Fruit fly (Drosophila melanogaster) whole organism, prepupa: ENCODE results near the gene CG13454.
A peak's percentile ranks its signal among the peaks of the same experiment; 100 is the strongest.

ENCODE experiments used
- CG10669 ChIP-seq: fragments of 200-800 bp; sonication (Bioruptor generic); optimal IDR thresholded peaks from 3 replicates; lab custom pipeline; 2018; ENCODE audit warnings: missing biosample characterization, mild to moderate bottlenecking, missing genetic modification characterization, moderate library complexity
- CG11762 ChIP-seq: fragments of 200-800 bp; sonication (Bioruptor generic); optimal IDR thresholded peaks from 3 replicates; lab custom pipeline; 2016; ENCODE audit warnings: missing biosample characterization, missing genetic modification characterization; ENCODE audit not compliant: insufficient read depth
- CG1621 ChIP-seq: fragments of 200-800 bp; sonication (Bioruptor generic); optimal IDR thresholded peaks from 3 replicates; lab custom pipeline; 2018; ENCODE audit warnings: missing biosample characterization, mild to moderate bottlenecking, missing genetic modification characterization
- CG34406 ChIP-seq: fragments of 200-800 bp; sonication (Bioruptor generic); optimal IDR thresholded peaks from 3 replicates; lab custom pipeline; 2016; ENCODE audit warnings: missing biosample characterization, missing genetic modification characterization
- CG6792 ChIP-seq: fragments of 200-800 bp; sonication (Bioruptor generic); optimal IDR thresholded peaks from 3 replicates; lab custom pipeline; 2016; ENCODE audit warnings: missing biosample characterization, missing genetic modification characterization
- CG6854 ChIP-seq: fragments of 200-800 bp; sonication (Bioruptor generic); optimal IDR thresholded peaks from 2 replicates; lab custom pipeline; 2017; ENCODE audit warnings: missing biosample characterization, mild to moderate bottlenecking, missing genetic modification characterization
- CG7368 ChIP-seq: fragments of 200-800 bp; sonication (Bioruptor generic); optimal IDR thresholded peaks from 3 replicates; lab custom pipeline; 2016; ENCODE audit warnings: missing biosample characterization, missing genetic modification characterization
- CG8119 ChIP-seq: fragments of 200-800 bp; sonication (Bioruptor generic); IDR thresholded peaks from 3 replicates; pipeline ENCODE4 v1.3.6; 2022; ENCODE audit warnings: missing biosample characterization, missing genetic modification characterization
- CG8319 ChIP-seq: fragments of 200-800 bp; sonication (Bioruptor generic); optimal IDR thresholded peaks from 3 replicates; lab custom pipeline; 2016; ENCODE audit warnings: missing biosample characterization, missing genetic modification characterization
- CG9139 ChIP-seq: fragments of 200-800 bp; sonication (Bioruptor generic); optimal IDR thresholded peaks from 3 replicates; lab custom pipeline; 2017; ENCODE audit warnings: missing biosample characterization, mild to moderate bottlenecking, missing genetic modification characterization
- Eip78C ChIP-seq: fragments of 200-800 bp; sonication (Bioruptor generic); peaks from one replicate; lab custom pipeline; 2016; ENCODE audit warnings: missing biosample characterization, missing genetic modification characterization
- Gug ChIP-seq: fragments of 200-800 bp; sonication (Bioruptor generic); IDR thresholded peaks from 2 replicates; pipeline ENCODE4 v1.3.6; 2022; ENCODE audit warnings: missing biosample characterization, missing genetic modification characterization
- Hr38 ChIP-seq: sonication (Bioruptor generic); optimal IDR thresholded peaks from 2 replicates; lab custom pipeline; 2016; ENCODE audit warnings: missing biosample characterization, missing genetic modification characterization
- Hr39 ChIP-seq: fragments of 200-800 bp; sonication (Bioruptor generic); optimal IDR thresholded peaks from 2 replicates; lab custom pipeline; 2016; ENCODE audit warnings: missing biosample characterization, missing genetic modification characterization
- Hr4 ChIP-seq: fragments of 200-800 bp; sonication (Bioruptor generic); optimal IDR thresholded peaks from 3 replicates; lab custom pipeline; 2016; ENCODE audit warnings: missing biosample characterization, missing genetic modification characterization
- Lpt ChIP-seq: fragments of 200-800 bp; sonication (Bioruptor generic); optimal IDR thresholded peaks from 3 replicates; lab custom pipeline; 2016; ENCODE audit warnings: missing biosample characterization, missing genetic modification characterization
- Met ChIP-seq: fragments of 200-800 bp; sonication (Bioruptor generic); optimal IDR thresholded peaks from 3 replicates; lab custom pipeline; 2016; ENCODE audit warnings: missing biosample characterization, missing genetic modification characterization
- Smox ChIP-seq: fragments of 200-800 bp; sonication (Bioruptor generic); optimal IDR thresholded peaks from 3 replicates; lab custom pipeline; 2016; ENCODE audit warnings: missing biosample characterization, missing genetic modification characterization
- Sox102F ChIP-seq: fragments of 200-800 bp; sonication (Bioruptor generic); optimal IDR thresholded peaks from 2 replicates; lab custom pipeline; 2016; ENCODE audit warnings: missing biosample characterization, mild to moderate bottlenecking, missing genetic modification characterization
- Sox14 ChIP-seq: fragments of 200-800 bp; sonication (Bioruptor generic); optimal IDR thresholded peaks from 3 replicates; lab custom pipeline; 2016; ENCODE audit warnings: missing biosample characterization, missing genetic modification characterization
- Sox15 ChIP-seq: fragments of 200-800 bp; sonication (Bioruptor generic); optimal IDR thresholded peaks from 3 replicates; lab custom pipeline; 2016; ENCODE audit warnings: missing biosample characterization, missing genetic modification characterization
- cyc ChIP-seq: fragments of 200-800 bp; sonication (Bioruptor generic); optimal IDR thresholded peaks from 3 replicates; lab custom pipeline; 2016; ENCODE audit warnings: missing biosample characterization, missing genetic modification characterization
- fd85E ChIP-seq: fragments of 200-800 bp; sonication (Bioruptor generic); optimal IDR thresholded peaks from 3 replicates; lab custom pipeline; 2016; ENCODE audit warnings: missing biosample characterization, missing genetic modification characterization
- lz ChIP-seq: fragments of 200-800 bp; sonication (Bioruptor generic); optimal IDR thresholded peaks from 3 replicates; lab custom pipeline; 2016; ENCODE audit warnings: missing biosample characterization, missing genetic modification characterization
- pdm3 ChIP-seq: fragments of 200-800 bp; sonication (Bioruptor generic); optimal IDR thresholded peaks from 3 replicates; lab custom pipeline; 2016; ENCODE audit warnings: missing biosample characterization, missing genetic modification characterization
- spab ChIP-seq: fragments of 200-800 bp; sonication (Bioruptor generic); optimal IDR thresholded peaks from 2 replicates; lab custom pipeline; 2017; ENCODE audit warnings: missing biosample characterization, mild to moderate bottlenecking, missing genetic modification characterization, missing genetic modification reagents
- ss ChIP-seq, 2 experiments: fragments of 200-800 bp; sonication (Bioruptor generic); optimal IDR thresholded peaks; 2 replicates in 1 of 2; 3 replicates in 1 of 2; lab custom pipeline; 2017 to 2018; ENCODE audit warnings: mild to moderate bottlenecking in 2 of 2, missing biosample characterization in 2 of 2, missing genetic modification characterization in 2 of 2, moderate library complexity in 1 of 2
- svp ChIP-seq: fragments of 200-800 bp; sonication (Bioruptor generic); peaks from one replicate; lab custom pipeline; 2016; ENCODE audit warnings: missing biosample characterization, missing genetic modification characterization
- topi ChIP-seq: fragments of 200-800 bp; sonication (Bioruptor generic); optimal IDR thresholded peaks from 3 replicates; lab custom pipeline; 2016; ENCODE audit warnings: missing biosample characterization, missing genetic modification characterization
- vri ChIP-seq: fragments of 200-800 bp; sonication (Bioruptor generic); optimal IDR thresholded peaks from 3 replicates; lab custom pipeline; 2016; ENCODE audit warnings: missing biosample characterization, mild to moderate bottlenecking, missing genetic modification characterization

The CG13454 gene

DNA sequence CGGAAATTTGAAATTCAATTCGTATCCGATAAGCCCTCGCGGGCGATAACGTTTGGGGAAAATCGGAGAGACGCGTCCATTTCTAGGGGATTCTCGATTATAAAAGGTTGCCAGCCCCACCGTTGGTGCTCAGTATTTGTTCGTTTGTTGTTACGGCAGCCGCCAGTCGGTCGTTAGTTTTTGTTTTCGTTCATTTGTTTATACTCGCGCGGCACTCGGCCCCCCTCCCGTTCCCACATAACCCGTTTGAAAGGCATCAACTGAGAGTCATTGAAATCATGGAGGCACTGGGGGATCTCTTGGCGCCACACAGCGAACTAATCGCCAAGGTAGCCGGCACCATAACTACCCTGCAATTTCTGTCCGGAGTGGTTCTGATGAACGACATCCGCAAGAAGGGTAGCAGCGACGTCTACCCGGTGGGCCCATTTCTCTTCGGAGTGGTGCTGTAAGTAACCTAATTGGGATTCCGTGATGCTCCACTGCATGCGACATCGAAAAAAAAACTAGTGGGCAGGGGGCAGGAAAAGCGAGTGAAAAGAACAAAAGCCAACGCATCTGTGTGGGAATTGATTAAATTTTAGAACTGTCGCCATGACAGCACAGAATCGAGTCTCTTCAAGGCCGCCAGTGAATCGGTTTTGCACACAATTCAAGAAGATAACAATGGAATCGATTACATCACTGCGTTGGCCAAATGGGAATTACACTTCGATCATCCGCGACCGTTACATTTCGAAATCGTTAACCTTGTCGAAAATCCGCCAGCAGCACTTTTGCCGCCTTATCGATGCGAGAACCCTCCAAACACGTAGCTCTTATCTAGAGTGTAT lies 15.8 kb downstream of the CG13454 start, which contains the start of gene CG7272 (continued):
- TF ChIP-seq spab (GFP tag; lab: Kevin White, UChicago) (no peak), Hr39 (GFP tag; lab: Kevin White, UChicago) (no peak), fd85E (no peak), ss (GFP tag; optimal IDR thresholded peaks at IDR 0.05; lab: Kevin White, UChicago) (no peak), Sox102F (GFP tag; lab: Kevin White, UChicago) (no peak), Eip78C (peak; percentile 68), Smox (no peak), CG8119 (peak; percentile 25; the same call in 1 of the 3 replicates), lz (no peak), Gug (GFP tag; lab: Robert Waterston, UW) (no peak), CG1621 (no peak), Hr38 (GFP tag; lab: Kevin White, UChicago) (no peak), Sox14 (GFP tag; lab: Kevin White, UChicago) (peak; percentile 60), Sox15 (GFP tag; lab: Kevin White, UChicago) (no peak), CG6792 (no peak), CG6854 (no peak), CG10669 (GFP tag; lab: Kevin White, UChicago) (no peak)

DNA sequence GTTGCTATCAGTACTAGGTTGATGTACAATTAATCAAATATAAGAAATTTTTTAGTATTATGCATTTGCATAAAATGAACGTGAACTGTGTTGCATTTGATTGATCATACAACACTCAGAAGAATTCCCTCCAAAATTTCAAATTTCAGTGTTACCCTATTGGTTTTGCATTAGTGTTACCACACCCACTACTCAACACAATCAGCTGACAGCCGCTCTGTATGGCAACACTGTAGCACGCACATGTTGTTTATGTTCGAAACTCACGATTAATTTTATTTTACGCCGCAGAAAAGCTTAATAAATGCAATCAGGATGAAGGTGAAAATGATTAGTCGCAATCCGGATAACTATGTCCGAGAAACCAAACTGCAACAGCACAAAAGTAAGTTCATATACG lies 18.1 kb downstream of the CG13454 start, which contains the start of gene CG7275:
CG7275 (plus strand) TSS at position 215 of the 400 bp plus-strand sequence.
- TF ChIP-seq svp (GFP tag; lab: Kevin White, UChicago), result no peak
- TF ChIP-seq ss (GFP tag; optimal IDR thresholded peaks at IDR 0.05; lab: Kevin White, UChicago), result no peak
- no peak for TF ChIP-seq vri (GFP tag; lab: Kevin White, UChicago)
- TF ChIP-seq, all 60 proteins: peak for 0

DNA sequence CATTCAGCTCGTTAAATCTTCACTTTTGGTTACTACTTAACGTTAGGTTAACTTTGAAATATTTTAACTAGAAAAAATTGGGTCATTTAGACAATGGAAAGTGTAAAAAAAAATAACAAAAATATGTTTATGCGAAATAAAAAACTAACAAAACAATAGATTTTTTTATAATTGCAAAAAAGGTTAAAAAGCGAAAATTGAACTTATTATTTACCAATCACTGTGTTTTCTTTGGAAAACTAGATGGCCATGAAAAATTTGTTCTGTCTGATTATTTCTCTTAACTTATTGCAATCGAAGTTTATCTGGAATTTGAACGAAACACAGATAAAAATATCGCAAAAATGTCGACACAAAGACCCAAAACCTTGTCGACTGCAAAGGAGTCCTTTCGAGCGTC lies 19.0 kb downstream of the CG13454 start, which contains the start of gene CG7276:
CG7276 (plus strand) TSS at position 301 of the 400 bp plus-strand sequence.
- no peak for TF ChIP-seq CG6792
- no peak for TF ChIP-seq CG9139 (GFP tag; lab: Kevin White, UChicago)
- no peak for TF ChIP-seq CG7368 (GFP tag; lab: Kevin White, UChicago)
- TF ChIP-seq Hr4 (GFP tag; lab: Kevin White, UChicago), result no peak
- no peak for TF ChIP-seq topi (GFP tag; lab: Kevin White, UChicago)
- TF ChIP-seq Smox, result no peak
- TF ChIP-seq cyc (GFP tag; lab: Kevin White, UChicago), result no peak
- TF ChIP-seq Hr39 (GFP tag; lab: Kevin White, UChicago), result no peak
- no peak for TF ChIP-seq Lpt
- no peak for TF ChIP-seq CG11762
- TF ChIP-seq, all 60 proteins: peak for 0

DNA sequence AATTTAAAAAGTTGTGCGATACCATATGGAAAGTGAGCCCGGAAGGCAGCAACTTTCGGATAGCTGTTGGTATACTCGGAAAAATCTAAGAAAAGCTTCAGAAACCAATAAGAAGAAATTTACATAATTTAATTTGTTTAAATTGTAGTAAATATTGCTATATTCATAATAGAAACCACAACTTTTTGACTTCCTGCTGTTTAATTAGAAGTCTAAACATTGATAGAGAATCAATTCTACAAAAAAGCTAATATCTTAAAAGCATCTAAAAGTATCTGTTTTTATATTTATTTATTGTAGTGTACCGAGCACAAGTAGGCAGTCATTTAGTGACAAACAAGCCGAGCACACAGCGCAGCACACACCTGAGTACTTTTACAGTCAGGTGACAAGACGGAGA lies 20.6 kb downstream of the CG13454 start, which contains the start of gene CG13455:
CG13455 (plus strand) TSS at position 301 of the 400 bp plus-strand sequence.
- TF ChIP-seq topi (GFP tag; lab: Kevin White, UChicago) (no peak), Hr39 (GFP tag; lab: Kevin White, UChicago) (no peak), CG34406 (no peak), Met (no peak)

DNA sequence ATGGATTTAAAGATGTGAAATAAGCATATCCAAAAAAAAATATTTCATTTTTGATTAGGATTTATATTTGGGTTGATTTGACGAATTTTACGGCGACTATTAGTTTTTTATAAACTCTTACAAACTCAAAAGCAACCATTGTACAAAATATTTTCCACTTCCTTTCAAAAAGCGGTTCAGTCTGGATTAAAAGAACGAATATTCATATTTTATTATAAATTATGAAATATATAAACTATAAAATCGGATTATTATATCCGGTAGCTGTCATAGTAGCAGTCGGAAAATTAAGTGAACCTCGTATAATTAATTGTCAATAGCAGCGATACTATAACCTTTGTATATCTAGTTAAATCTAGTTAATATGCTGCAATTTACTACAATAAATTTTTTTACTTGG lies 21.4 kb downstream of the CG13454 start, which contains the start of gene CG12355:
CG12355 (minus strand) TSS at position 101 of the 400 bp plus-strand sequence.
- TF ChIP-seq pdm3 (no peak), CG8319 (GFP tag; lab: Kevin White, UChicago) (no peak), CG7368 (GFP tag; lab: Kevin White, UChicago) (no peak)
